Worm (Caenorhabditis elegans) whole organism, L4 larva: ENCODE measurements around the gene Y50D4C.12.

Experiments used
- R02D3.7 ChIP-seq: fragments of 150-350 bp; sonication (generic microtip); optimal IDR thresholded peaks from 3 replicates; lab custom pipeline; 2014; ENCODE audit warnings: missing biosample characterization, missing genetic modification characterization
- ceh-62 ChIP-seq: sonication (generic microtip); optimal IDR thresholded peaks from 2 replicates; lab custom pipeline; 2017; ENCODE audit warnings: missing biosample characterization, missing genetic modification characterization
- dmd-9 ChIP-seq: fragments of 200-800 bp; sonication (Bioruptor generic); IDR thresholded peaks from 2 replicates; pipeline ENCODE4 v1.3.6; 2022; ENCODE audit warnings: missing genetic modification reagents, missing genetic modification characterization, missing compliant biosample characterization
- fkh-10 ChIP-seq: fragments of 150-350 bp; optimal IDR thresholded peaks from 2 replicates; lab custom pipeline; 2014; ENCODE audit warnings: missing biosample characterization, missing genetic modification reagents, missing genetic modification characterization
- mdl-1 ChIP-seq, 2 experiments: fragments of 150-350 bp in 1 of 2; sonication (generic microtip) in 1 of 2; optimal IDR thresholded peaks; 2 replicates each; lab custom pipeline; 2014 to 2017; ENCODE audit warnings: missing biosample characterization in 2 of 2, missing genetic modification characterization in 2 of 2
- mep-1 ChIP-seq: fragments of 150-350 bp; sonication (generic microtip); optimal IDR thresholded peaks from 3 replicates; lab custom pipeline; 2014; ENCODE audit warnings: missing biosample characterization, missing genetic modification characterization
- nhr-102 ChIP-seq: sonication (generic microtip); optimal IDR thresholded peaks from 2 replicates; lab custom pipeline; 2016; ENCODE audit warnings: mild to moderate bottlenecking, missing genetic modification characterization, moderate library complexity, missing compliant biosample characterization
- nhr-111 ChIP-seq: fragments of 200-800 bp; sonication (Bioruptor generic); optimal IDR thresholded peaks from 2 replicates; lab custom pipeline; 2018; ENCODE audit warnings: mild to moderate bottlenecking, missing genetic modification characterization, missing compliant biosample characterization
- nhr-237 ChIP-seq: sonication (generic microtip); optimal IDR thresholded peaks from 2 replicates; lab custom pipeline; 2017; ENCODE audit warnings: missing biosample characterization, missing genetic modification characterization
- nhr-28 ChIP-seq: fragments of 150-350 bp; optimal IDR thresholded peaks from 2 replicates; lab custom pipeline; 2014; ENCODE audit warnings: missing biosample characterization, missing genetic modification characterization
- nhr-77 ChIP-seq: fragments of 150-350 bp; optimal IDR thresholded peaks from 2 replicates; lab custom pipeline; 2014; ENCODE audit warnings: missing biosample characterization, missing genetic modification characterization
- pqm-1 ChIP-seq: sonication (generic microtip); optimal IDR thresholded peaks from 2 replicates; lab custom pipeline; 2017; ENCODE audit warnings: missing biosample characterization, missing genetic modification characterization
- ztf-7 ChIP-seq: fragments of 150-350 bp; optimal IDR thresholded peaks from 2 replicates; lab custom pipeline; 2014; ENCODE audit warnings: missing biosample characterization, missing genetic modification characterization

DNA sequence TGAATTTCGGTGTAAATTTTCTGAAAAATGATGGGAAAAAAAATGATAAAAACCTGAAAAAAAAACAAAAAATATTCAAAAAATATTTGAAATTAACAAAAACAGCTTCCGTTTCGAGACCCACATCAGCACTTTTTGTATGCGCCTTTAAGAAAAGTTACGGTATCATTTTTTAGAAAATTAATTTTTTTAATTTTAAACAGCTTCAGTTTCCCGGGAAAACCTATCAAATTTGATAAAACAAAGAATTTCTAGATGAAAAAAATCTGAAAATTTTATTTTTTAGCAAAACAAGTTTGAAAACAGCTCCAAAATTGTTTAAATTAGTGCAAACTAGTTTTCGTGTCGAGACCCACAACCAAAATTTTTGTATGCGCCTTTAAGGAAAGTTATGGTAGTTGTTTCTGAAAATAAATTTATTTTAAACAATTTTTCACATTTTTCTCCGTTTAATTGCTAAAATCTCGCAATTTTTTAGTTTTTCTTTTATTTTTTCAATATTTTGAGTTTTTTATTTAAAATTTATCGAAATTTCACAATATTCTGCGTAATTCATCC lies 13.3 kb upstream of the Y50D4C.12 start:
- TF ChIP-seq mep-1, result no peak
- no peak for TF ChIP-seq mdl-1 (tag; optimal IDR thresholded peaks at IDR 0.05; lab: Kevin White, UChicago)
- no peak for TF ChIP-seq dmd-9 (GFP tag; lab: Robert Waterston, UW)
- TF ChIP-seq nhr-102 (tag; lab: Kevin White, UChicago), result no peak
- no peak for TF ChIP-seq nhr-237 (tag; lab: Kevin White, UChicago)
- TF ChIP-seq nhr-77 (tag; lab: Kevin White, UChicago), result no peak
- TF ChIP-seq pqm-1 (tag; lab: Kevin White, UChicago), result no peak
- TF ChIP-seq nhr-111 (GFP tag; lab: Kevin White, UChicago), result no peak
- no peak for TF ChIP-seq R02D3.7
- no peak for TF ChIP-seq nhr-28
- TF ChIP-seq ceh-62 (tag; lab: Kevin White, UChicago), result no peak
- TF ChIP-seq ztf-7 (tag; lab: Kevin White, UChicago), result no peak
- no peak for TF ChIP-seq fkh-10 (GFP tag; lab: Kevin White, UChicago)
